Fruit fly (Drosophila melanogaster) whole organism, prepupa: Measurements from ENCODE around the gene CG13065.

Experiments
- Blimp-1 ChIP-seq: fragments of 200-800 bp; sonication (Bioruptor generic); optimal IDR thresholded peaks from 3 replicates; lab custom pipeline; 2017; ENCODE audit warnings: missing biosample characterization, missing genetic modification characterization, mild to moderate bottlenecking, moderate library complexity, missing genetic modification reagents
- CG10631 ChIP-seq: fragments of 200-800 bp; sonication (Bioruptor generic); optimal IDR thresholded peaks from 2 replicates; lab custom pipeline; 2016; ENCODE audit warnings: missing biosample characterization, missing genetic modification characterization
- CG3032 ChIP-seq: fragments of 200-800 bp; optimal IDR thresholded peaks from 2 replicates; lab custom pipeline; 2019; ENCODE audit warnings: missing biosample characterization, mild to moderate bottlenecking, missing genetic modification characterization, moderate library complexity
- CG31627 ChIP-seq: fragments of 200-800 bp; sonication (Bioruptor generic); optimal IDR thresholded peaks from 3 replicates; lab custom pipeline; 2016; ENCODE audit warnings: missing biosample characterization, missing genetic modification characterization
- CG3919 ChIP-seq: fragments of 200-800 bp; sonication (Bioruptor generic); optimal IDR thresholded peaks from 3 replicates; lab custom pipeline; 2016; ENCODE audit warnings: missing biosample characterization, missing genetic modification characterization
- CG6163 ChIP-seq: fragments of 200-800 bp; sonication (Bioruptor generic); IDR thresholded peaks from 3 replicates; pipeline ENCODE4 v1.3.6; 2022; ENCODE audit warnings: missing biosample characterization, missing genetic modification characterization
- CG9139 ChIP-seq: fragments of 200-800 bp; sonication (Bioruptor generic); optimal IDR thresholded peaks from 3 replicates; lab custom pipeline; 2017; ENCODE audit warnings: missing biosample characterization, mild to moderate bottlenecking, missing genetic modification characterization
- eg ChIP-seq: fragments of 200-800 bp; sonication (Bioruptor generic); IDR thresholded peaks from 3 replicates; pipeline ENCODE4 v1.3.6; 2022; ENCODE audit warnings: missing biosample characterization, missing genetic modification characterization
- ss ChIP-seq, 2 experiments: fragments of 200-800 bp; sonication (Bioruptor generic); optimal IDR thresholded peaks; 2 replicates in 1 of 2; 3 replicates in 1 of 2; lab custom pipeline; 2017 to 2018; ENCODE audit warnings: mild to moderate bottlenecking in 2 of 2, missing biosample characterization in 2 of 2, missing genetic modification characterization in 2 of 2, moderate library complexity in 1 of 2
- svp ChIP-seq: fragments of 200-800 bp; sonication (Bioruptor generic); peaks from one replicate; lab custom pipeline; 2016; ENCODE audit warnings: missing biosample characterization, missing genetic modification characterization

The CG13065 gene

DNA sequence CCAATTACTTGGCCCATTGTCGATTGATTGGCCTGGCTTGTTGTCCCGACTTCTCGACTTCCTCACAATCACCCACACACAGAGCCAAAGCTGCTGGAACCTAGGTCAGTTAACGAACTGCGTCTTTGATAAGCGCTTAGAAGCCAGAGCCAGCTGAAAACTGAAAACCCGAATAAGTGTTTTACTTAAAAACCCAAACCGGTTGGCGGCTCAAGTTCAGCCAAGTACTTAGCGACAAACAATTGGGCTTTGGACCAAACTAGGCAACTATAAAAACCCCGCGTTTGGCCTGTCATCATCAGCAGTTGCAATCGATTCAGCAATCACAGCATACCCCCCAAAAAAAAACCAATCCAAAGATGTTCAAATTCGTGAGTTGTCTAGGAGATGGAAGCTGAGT lies 46.1 kb downstream of the CG13065 start, which contains the start of gene CG13059:
CG13059 (plus strand) TSS at position 301 of the 400 bp plus-strand sequence.
- no peak for TF ChIP-seq CG3032 (tag; lab: Kevin White, UChicago)
- no peak for TF ChIP-seq CG3919 (GFP tag; lab: Kevin White, UChicago)
- TF ChIP-seq CG31627 (GFP tag; lab: Kevin White, UChicago): no peak

dm6 chr3L:16326657-16327056 lies 49.4 kb downstream of the CG13065 start, which contains the start of the genes CG13040 and CG13039:
TSS of gene CG13040 (minus strand) at chr3L:16326757.
TSS of gene CG13039 (minus strand) at chr3L:16326762.
- TF ChIP-seq CG10631 (no peak), Blimp-1 (GFP tag; lab: Kevin White, UChicago) (no peak)

DNA sequence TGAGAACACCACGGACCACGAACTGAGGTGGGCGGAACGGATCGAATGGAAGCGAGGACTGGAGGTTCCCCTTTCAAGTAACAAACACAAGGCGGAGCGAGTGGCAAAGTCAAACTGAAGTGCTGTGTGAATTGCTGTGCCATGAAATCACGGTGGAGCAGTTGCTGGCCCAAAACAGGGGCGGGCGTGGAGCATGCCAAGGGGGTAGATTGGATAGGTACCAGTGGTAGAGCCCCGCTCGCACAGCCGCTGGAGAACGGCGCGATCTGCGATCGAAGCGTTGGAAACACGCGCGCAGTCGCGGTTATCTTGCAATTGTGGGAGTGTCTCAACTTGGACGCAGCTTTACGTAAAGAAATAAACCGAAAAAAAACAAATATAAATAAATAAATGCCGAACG lies 50.5 kb downstream of the CG13065 start, which contains the start of gene CG13038:
CG13038 (minus strand) TSS at position 118 of the 400 bp plus-strand sequence.
- TF ChIP-seq ss (GFP tag; optimal IDR thresholded peaks at IDR 0.05; lab: Kevin White, UChicago) (peak in 1 of 2 experiments; percentile 15), CG9139 (no peak), CG3919 (GFP tag; lab: Kevin White, UChicago) (no peak), svp (peak; percentile 16), eg (GFP tag; lab: Robert Waterston, UW) (peak; percentile 48), CG6163 (GFP tag; lab: Robert Waterston, UW) (0 out of 3 replicates have a peak, but pooled peaks have one; percentile 27)
